Fruit fly (Drosophila melanogaster) Kc167 (cell line): ENCODE data around the gene IKKepsilon.

Experiments used
- Myc ChIP-seq: fragments of >200 bp; optimal IDR thresholded peaks from 2 replicates; lab custom pipeline; 2017; ENCODE audit warnings: missing external identifiers
- Sin3A ChIP-seq: fragments of >200 bp; optimal IDR thresholded peaks from 2 replicates; lab custom pipeline; 2018; ENCODE audit warnings: missing external identifiers
- insv ChIP-seq: fragments of >200 bp; optimal IDR thresholded peaks from 3 replicates; lab custom pipeline; 2018; ENCODE audit warnings: missing external identifiers
- psq ChIP-seq: fragments of >200 bp; optimal IDR thresholded peaks from 2 replicates; lab custom pipeline; 2017; ENCODE audit warnings: missing external identifiers
- ttk ChIP-seq: sonication (Bioruptor generic); optimal IDR thresholded peaks from 2 replicates; lab custom pipeline; 2017; ENCODE audit warnings: missing external identifiers

dm6 chr2L:20716712-20717111, 40.9 kb downstream of the IKKepsilon start:
- TF ChIP-seq psq (lab: Kevin White, UChicago) (no peak), ttk (lab: Kevin White, UChicago) (no peak), Myc (lab: Kevin White, UChicago) (no peak), Sin3A (lab: Kevin White, UChicago) (no peak), insv (lab: Kevin White, UChicago) (no peak)
